Worm (Caenorhabditis elegans): ENCODE results near the gene B0222.11.

B0222.11 gene

ce11 chrV:9175218-9175837, 7.3 kb upstream of the B0222.11 start, which contains the start of gene spas-1 (continued):
- TF ChIP-seq elt-3 (tag; optimal IDR thresholded peaks at IDR 0.05), result no peak
- peak; percentile 75 for TF ChIP-seq sem-4 (tag; optimal IDR thresholded peaks at IDR 0.05)
- peak; percentile 76 for TF ChIP-seq ceh-16 (tag; optimal IDR thresholded peaks at IDR 0.05)
- TF ChIP-seq nhr-21 (tag; optimal IDR thresholded peaks at IDR 0.05), result peak; percentile 80
- peak; percentile 93 for TF ChIP-seq sma-9 (GFP tag; optimal IDR thresholded peaks at IDR 0.05)
- TF ChIP-seq sma-9 (tag; optimal IDR thresholded peaks at IDR 0.05), result no peak
- TF ChIP-seq F13H6.1 (tag; optimal IDR thresholded peaks at IDR 0.05), result peak; percentile 88
- TF ChIP-seq crh-2 (tag; optimal IDR thresholded peaks at IDR 0.05), result peak; percentile 92
- peak; percentile 96 for TF ChIP-seq C34F6.9 (tag; optimal IDR thresholded peaks at IDR 0.05)
- TF ChIP-seq lin-13 (GFP tag; optimal IDR thresholded peaks at IDR 0.05), result peak; percentile 87
- no peak for TF ChIP-seq mdl-1 (tag; optimal IDR thresholded peaks at IDR 0.05)
- TF ChIP-seq fos-1 (tag; optimal IDR thresholded peaks at IDR 0.05), result peak; percentile 57
- peak; percentile 95 for TF ChIP-seq unc-55 (GFP tag; optimal IDR thresholded peaks at IDR 0.05)
- TF ChIP-seq lin-11 (tag; optimal IDR thresholded peaks at IDR 0.05), result peak; percentile 13
- TF ChIP-seq mbf-1 (tag; optimal IDR thresholded peaks at IDR 0.05), result no peak
- TF ChIP-seq mab-5 (tag; optimal IDR thresholded peaks at IDR 0.05), result peak; percentile 86
- TF ChIP-seq aly-2 (tag; optimal IDR thresholded peaks at IDR 0.05), result no peak
- no peak for TF ChIP-seq alr-1 (tag; optimal IDR thresholded peaks at IDR 0.05)
- no peak for TF ChIP-seq nhr-12 (tag; optimal IDR thresholded peaks at IDR 0.05)
- TF ChIP-seq nhr-6 (tag; optimal IDR thresholded peaks at IDR 0.05), result peak; percentile 81
- TF ChIP-seq lsy-2 (tag; optimal IDR thresholded peaks at IDR 0.05), result peak; percentile 81 to 94
- TF ChIP-seq ceh-82 (tag; optimal IDR thresholded peaks at IDR 0.05), result no peak
- TF ChIP-seq blmp-1 (tag; optimal IDR thresholded peaks at IDR 0.05; ENCODE audit: insufficient read depth), result peak; percentile 49
- peak; percentile 91 for TF ChIP-seq nhr-129 (tag; optimal IDR thresholded peaks at IDR 0.05)
- no peak for TF ChIP-seq nhr-237 (tag; optimal IDR thresholded peaks at IDR 0.05)
- peak; percentile 37 for TF ChIP-seq zag-1 (tag; optimal IDR thresholded peaks at IDR 0.05)
- peak; percentile 12 for TF ChIP-seq unc-62 (GFP tag; optimal IDR thresholded peaks at IDR 0.05)
- TF ChIP-seq nhr-77 (tag; optimal IDR thresholded peaks at IDR 0.05), result peak; percentile 40
- no peak for TF ChIP-seq ztf-11 (tag; optimal IDR thresholded peaks at IDR 0.05)

ce11 chrV:9173789-9174188, 5.8 kb upstream of the B0222.11 start, which contains the start of gene pqn-16:
pqn-16 (plus strand) TSS chrV:9174089.
- TF ChIP-seq nhr-12 (tag; optimal IDR thresholded peaks at IDR 0.05) (no peak), elt-1 (tag; optimal IDR thresholded peaks at IDR 0.05) (no peak), ztf-1 (GFP tag; conservative IDR thresholded peaks at IDR 0.05) (no peak)

- no peak for TF ChIP-seq F13H6.1 (tag; optimal IDR thresholded peaks at IDR 0.05)
- TF ChIP-seq unc-39 (tag; optimal IDR thresholded peaks at IDR 0.05), result no peak
- TF ChIP-seq crh-2 (tag; optimal IDR thresholded peaks at IDR 0.05), result no peak
- TF ChIP-seq skn-1 (tag; optimal IDR thresholded peaks at IDR 0.05), result no peak
- TF ChIP-seq ZK546.5 (tag; optimal IDR thresholded peaks at IDR 0.05), result no peak
- peak; percentile 44 for TF ChIP-seq fos-1 (tag; optimal IDR thresholded peaks at IDR 0.05)
- no peak for TF ChIP-seq lin-39 (tag; optimal IDR thresholded peaks at IDR 0.05)
These were observed 5.0 kb upstream of the B0222.11 start, which contains the start of gene gad-3 for ce11 chrV:9172989-9173388. gad-3 (minus strand) TSS chrV:9173005.

DNA sequence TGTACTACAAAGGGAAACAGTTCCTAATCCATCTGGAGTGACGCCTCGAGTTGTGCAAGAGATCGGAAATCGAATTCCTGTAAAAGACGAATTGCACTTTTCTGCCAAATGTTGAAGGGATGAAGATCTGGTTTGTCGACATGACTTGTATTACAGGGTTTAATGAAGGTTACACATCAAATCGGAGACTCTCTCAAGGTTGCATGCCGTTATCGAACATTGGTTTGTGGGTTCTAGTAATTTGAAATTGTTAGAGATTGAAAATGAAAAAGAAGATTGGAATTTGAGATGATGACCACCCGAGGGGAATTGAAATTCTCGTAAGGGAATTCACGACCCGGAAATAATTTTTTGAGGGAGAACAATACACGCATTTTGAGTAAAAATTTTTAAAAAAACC, 1.7 kb downstream of the B0222.11 start:
- TF ChIP-seq nhr-6 (tag; optimal IDR thresholded peaks at IDR 0.05) (peak; percentile 8), ceh-16 (tag; optimal IDR thresholded peaks at IDR 0.05) (peak; percentile 58), nhr-129 (tag; optimal IDR thresholded peaks at IDR 0.05) (peak; percentile 21), unc-62 (GFP tag; optimal IDR thresholded peaks at IDR 0.05) (no peak), nhr-23 (tag; optimal IDR thresholded peaks at IDR 0.05) (no peak), blmp-1 (tag; optimal IDR thresholded peaks at IDR 0.05; ENCODE audit: insufficient read depth) (peak; percentile 37), nhr-12 (tag; optimal IDR thresholded peaks at IDR 0.05) (no peak), ztf-11 (tag; optimal IDR thresholded peaks at IDR 0.05) (no peak), aly-2 (tag; optimal IDR thresholded peaks at IDR 0.05) (no peak), lsy-2 (tag; optimal IDR thresholded peaks at IDR 0.05) (no peak), crh-2 (tag; optimal IDR thresholded peaks at IDR 0.05) (peak; percentile 18), ZK546.5 (tag; optimal IDR thresholded peaks at IDR 0.05) (no peak), nhr-21 (tag; optimal IDR thresholded peaks at IDR 0.05) (no peak), mbf-1 (tag; optimal IDR thresholded peaks at IDR 0.05) (no peak), elt-1 (tag; optimal IDR thresholded peaks at IDR 0.05) (no peak), alr-1 (tag; optimal IDR thresholded peaks at IDR 0.05) (no peak), skn-1 (tag; optimal IDR thresholded peaks at IDR 0.05) (no peak), unc-39 (tag; optimal IDR thresholded peaks at IDR 0.05) (no peak), sma-3 (GFP tag; optimal IDR thresholded peaks at IDR 0.05) (no peak), egl-27 (tag; optimal IDR thresholded peaks at IDR 0.05) (no peak), nhr-77 (tag; optimal IDR thresholded peaks at IDR 0.05) (no peak), ceh-82 (tag; optimal IDR thresholded peaks at IDR 0.05) (no peak), ztf-4 (tag; optimal IDR thresholded peaks at IDR 0.05) (no peak), ama-1 (optimal IDR thresholded peaks at IDR 0.05) (no peak), nhr-237 (tag; optimal IDR thresholded peaks at IDR 0.05) (no peak), nhr-11 (tag; optimal IDR thresholded peaks at IDR 0.05) (no peak), R02D3.7 (tag; optimal IDR thresholded peaks at IDR 0.05) (no peak), fos-1 (tag; optimal IDR thresholded peaks at IDR 0.05) (no peak), mab-5 (tag; optimal IDR thresholded peaks at IDR 0.05) (no peak), nhr-10 (tag; optimal IDR thresholded peaks at IDR 0.05) (no peak), nhr-25 (tag; optimal IDR thresholded peaks at IDR 0.05) (peak; percentile 44), sma-9 (GFP tag; optimal IDR thresholded peaks at IDR 0.05) (peak; percentile 70), sma-9 (tag; optimal IDR thresholded peaks at IDR 0.05) (no peak), snpc-4 (tag; optimal IDR thresholded peaks at IDR 0.05) (no peak)
